Worm (Caenorhabditis elegans): ENCODE results near the gene F09C6.16.

- TF ChIP-seq pqm-1 (tag; optimal IDR thresholded peaks at IDR 0.05), result no peak
- TF ChIP-seq ztf-11 (tag; optimal IDR thresholded peaks at IDR 0.05), result no peak
- TF ChIP-seq unc-39 (tag; optimal IDR thresholded peaks at IDR 0.05), result no peak
- no peak for TF ChIP-seq aly-2 (tag; optimal IDR thresholded peaks at IDR 0.05)
- TF ChIP-seq spr-1 (tag; optimal IDR thresholded peaks at IDR 0.05), result no peak
- no peak for TF ChIP-seq dmd-9 (GFP tag; IDR thresholded peaks at IDR 0.05)
- no peak for TF ChIP-seq nhr-25 (tag; optimal IDR thresholded peaks at IDR 0.05; ENCODE audit: borderline replicate concordance, insufficient read depth)
- TF ChIP-seq F49E8.2 (tag; optimal IDR thresholded peaks at IDR 0.05; ENCODE audit: borderline replicate concordance), result no peak
- no peak for TF ChIP-seq mxl-2 (GFP tag; conservative IDR thresholded peaks at IDR 0.05)
- no peak for TF ChIP-seq ceh-20 (GFP tag; IDR thresholded peaks at IDR 0.05)
- no peak for TF ChIP-seq snpc-4 (tag; optimal IDR thresholded peaks at IDR 0.05)
- no peak for TF ChIP-seq nhr-111 (GFP tag; optimal IDR thresholded peaks at IDR 0.05)
- no peak for TF ChIP-seq lin-39 (tag; optimal IDR thresholded peaks at IDR 0.05)
These were observed 7.0 kb downstream of the F09C6.16 start, which contains the start of gene srd-68 for ce11 chrV:16902726-16903125.

Measured in whole organism, L4 larva.